Fruit fly (Drosophila melanogaster) whole organism, embryonic: ENCODE data around the gene CG34278.
A peak's percentile ranks its signal among the peaks of the same experiment; 100 is the strongest.

Experiments
- Atf3 ChIP-seq: fragments of 200-800 bp; sonication (Bioruptor generic); optimal IDR thresholded peaks from 3 replicates; lab custom pipeline; 2016; ENCODE audit warnings: missing biosample characterization, missing genetic modification characterization
- CG10274 ChIP-seq: fragments of 200-800 bp; sonication (Bioruptor generic); optimal IDR thresholded peaks from 3 replicates; lab custom pipeline; 2017; ENCODE audit warnings: missing biosample characterization, mild to moderate bottlenecking, missing genetic modification characterization
- CG4820 ChIP-seq: fragments of 200-800 bp; sonication (Bioruptor generic); optimal IDR thresholded peaks from 3 replicates; lab custom pipeline; 2016; ENCODE audit warnings: missing biosample characterization, missing genetic modification characterization
- Dbx ChIP-seq: fragments of 200-800 bp; sonication (Bioruptor generic); IDR thresholded peaks from 3 replicates; pipeline ENCODE4 v1.3.6; 2022; ENCODE audit warnings: missing biosample characterization, missing genetic modification characterization
- fru ChIP-seq: fragments of >200 bp; optimal IDR thresholded peaks from 2 replicates; lab custom pipeline; 2017
- klu ChIP-seq: fragments of 200-800 bp; sonication (Bioruptor generic); IDR thresholded peaks from 2 replicates; pipeline ENCODE4 v1.3.6; 2022; ENCODE audit warnings: missing biosample characterization, missing genetic modification characterization
- sisA ChIP-seq: fragments of 200-800 bp; sonication (Bioruptor generic); IDR thresholded peaks from 2 replicates; pipeline ENCODE4 v1.3.6; 2022; ENCODE audit warnings: missing biosample characterization, missing genetic modification characterization

Gene CG34278

dm6 chr3R:17151376-17152026 lies 31.2 kb downstream of the CG34278 start, which contains the start of gene CG5292 (continued):
- no peak for TF ChIP-seq Atf3
- TF ChIP-seq CG10274 (GFP tag; lab: Kevin White, UChicago) = no peak
- TF ChIP-seq CG4820 (GFP tag; lab: Kevin White, UChicago) = peak; percentile 45
- TF ChIP-seq sisA = peak; percentile 23; the same call in 1 of the 2 replicates
- TF ChIP-seq fru = no peak
- TF ChIP-seq Dbx (GFP tag; lab: Robert Waterston, UW) = peak; percentile 43; the same call in 2 of the 3 replicates
- TF ChIP-seq klu = no peak
